Worm (Caenorhabditis elegans) whole organism, young adult: Measurements from ENCODE around the gene F31D4.2.
A peak's percentile ranks its signal among the peaks of the same experiment; 100 is the strongest.

Experiments
- B0261.1 ChIP-seq: sonication (generic microtip); optimal IDR thresholded peaks from 2 replicates; lab custom pipeline; 2016; ENCODE audit warnings: mild to moderate bottlenecking, missing genetic modification characterization, moderate library complexity, missing compliant biosample characterization
- C06A6.2 ChIP-seq: fragments of 200-800 bp; sonication (Bioruptor generic); conservative IDR thresholded peaks from 2 replicates; pipeline ENCODE4 v1.3.6; 2022; ENCODE audit warnings: missing genetic modification characterization, missing compliant biosample characterization
- F33H1.4 ChIP-seq: fragments of 200-800 bp; sonication (Bioruptor generic); IDR thresholded peaks from 2 replicates; pipeline ENCODE4 v1.3.6; 2022; ENCODE audit warnings: missing genetic modification reagents, missing genetic modification characterization, missing compliant biosample characterization
- F39B2.1 ChIP-seq: fragments of 200-800 bp; sonication (Bioruptor generic); IDR thresholded peaks from 2 replicates; pipeline ENCODE4 v1.3.6; 2022; ENCODE audit warnings: missing genetic modification reagents, missing genetic modification characterization, missing compliant biosample characterization
- F52B5.7 ChIP-seq: sonication (generic microtip); optimal IDR thresholded peaks from 2 replicates; lab custom pipeline; 2016; ENCODE audit warnings: mild to moderate bottlenecking, missing genetic modification characterization, missing compliant biosample characterization
- F57C9.4 ChIP-seq: sonication (generic microtip); optimal IDR thresholded peaks from 2 replicates; lab custom pipeline; 2017; ENCODE audit warnings: mild to moderate bottlenecking, missing genetic modification characterization, missing compliant biosample characterization
- K12H6.12 ChIP-seq: fragments of 200-800 bp; sonication (Bioruptor generic); optimal IDR thresholded peaks from 2 replicates; lab custom pipeline; 2018; ENCODE audit warnings: mild to moderate bottlenecking, missing genetic modification characterization, missing compliant biosample characterization
- T07F8.4 ChIP-seq: sonication (generic microtip); optimal IDR thresholded peaks from 2 replicates; lab custom pipeline; 2016; ENCODE audit warnings: mild to moderate bottlenecking, missing genetic modification characterization, moderate library complexity, missing compliant biosample characterization
- Y53G8AR.9 ChIP-seq: fragments of 200-800 bp; sonication (Bioruptor generic); conservative IDR thresholded peaks from 2 replicates; pipeline ENCODE4 v1.3.6; 2022; ENCODE audit warnings: missing genetic modification reagents, missing genetic modification characterization, missing compliant biosample characterization
- Y67H2A.10 ChIP-seq: fragments of 200-800 bp; sonication (Bioruptor generic); conservative IDR thresholded peaks from 2 replicates; pipeline ENCODE4 v1.3.6; 2022; ENCODE audit warnings: missing genetic modification reagents, missing genetic modification characterization, missing compliant biosample characterization
- aptf-3 ChIP-seq: fragments of 200-800 bp; sonication (Bioruptor generic); IDR thresholded peaks from 2 replicates; pipeline ENCODE4 v1.3.6; 2022; ENCODE audit warnings: missing genetic modification characterization, missing compliant biosample characterization
- atf-7 ChIP-seq: sonication (generic microtip); optimal IDR thresholded peaks from 2 replicates; lab custom pipeline; 2017; ENCODE audit warnings: mild to moderate bottlenecking, missing genetic modification characterization, missing compliant biosample characterization
- attf-3 ChIP-seq: fragments of 200-800 bp; sonication (Bioruptor generic); conservative IDR thresholded peaks from 2 replicates; pipeline ENCODE4 v1.3.6; 2022; ENCODE audit warnings: missing genetic modification reagents, missing genetic modification characterization, missing compliant biosample characterization
- cebp-1 ChIP-seq, 2 experiments: fragments of 200-800 bp in 1 of 2; sonication (Bioruptor generic) in 1 of 2; sonication (generic microtip) in 1 of 2; IDR thresholded peaks in 1 of 2; optimal IDR thresholded peaks in 1 of 2; 2 replicates each; pipeline versions ENCODE4 v1.3.6 to Lab custom; 2017 to 2022; ENCODE audit warnings: missing compliant biosample characterization in 2 of 2, missing genetic modification characterization in 2 of 2, mild to moderate bottlenecking in 1 of 2, missing genetic modification reagents in 1 of 2, moderate library complexity in 1 of 2
- cebp-2 ChIP-seq: fragments of 200-800 bp; sonication (Bioruptor generic); IDR thresholded peaks from 2 replicates; pipeline ENCODE4 v1.3.6; 2022; ENCODE audit warnings: missing genetic modification characterization, missing compliant biosample characterization
- ceh-100 ChIP-seq: fragments of 200-800 bp; sonication (Bioruptor generic); IDR thresholded peaks from 2 replicates; pipeline ENCODE4 v1.3.6; 2022; ENCODE audit warnings: missing genetic modification reagents, missing genetic modification characterization, missing compliant biosample characterization
- ceh-58 ChIP-seq: fragments of 200-800 bp; sonication (Bioruptor generic); IDR thresholded peaks from 2 replicates; pipeline ENCODE4 v1.3.6; 2022; ENCODE audit warnings: missing genetic modification characterization, missing compliant biosample characterization
- ceh-91 ChIP-seq: fragments of 200-800 bp; sonication (Bioruptor generic); IDR thresholded peaks from 2 replicates; pipeline ENCODE4 v1.3.6; 2022; ENCODE audit warnings: missing genetic modification reagents, missing genetic modification characterization, missing compliant biosample characterization
- chd-7 ChIP-seq: sonication (generic microtip); optimal IDR thresholded peaks from 2 replicates; lab custom pipeline; 2016; ENCODE audit warnings: mild to moderate bottlenecking, missing genetic modification characterization, moderate library complexity, missing compliant biosample characterization
- dox-1 ChIP-seq: fragments of 200-800 bp; sonication (Bioruptor generic); IDR thresholded peaks from 2 replicates; pipeline ENCODE4 v1.3.6; 2022; ENCODE audit warnings: missing genetic modification reagents, missing genetic modification characterization, missing compliant biosample characterization
- dpff-1 ChIP-seq: sonication (generic microtip); optimal IDR thresholded peaks from 2 replicates; lab custom pipeline; 2017; ENCODE audit warnings: mild to moderate bottlenecking, missing genetic modification characterization, missing compliant biosample characterization
- dpl-1 ChIP-seq: fragments of 150-350 bp; optimal IDR thresholded peaks from 2 replicates; lab custom pipeline; 2014; ENCODE audit warnings: missing biosample characterization, missing genetic modification reagents, missing genetic modification characterization
- egrh-3 ChIP-seq: fragments of 200-800 bp; sonication (Bioruptor generic); IDR thresholded peaks from 2 replicates; pipeline ENCODE4 v1.3.6; 2022; ENCODE audit warnings: missing genetic modification reagents, missing genetic modification characterization, missing compliant biosample characterization
- ekl-4 ChIP-seq: fragments of 200-800 bp; sonication (Bioruptor generic); IDR thresholded peaks from 2 replicates; pipeline ENCODE4 v1.3.6; 2022; ENCODE audit warnings: missing genetic modification reagents, missing genetic modification characterization, missing compliant biosample characterization
- fkh-3 ChIP-seq: sonication (generic microtip); optimal IDR thresholded peaks from 2 replicates; lab custom pipeline; 2016; ENCODE audit warnings: mild to moderate bottlenecking, missing genetic modification characterization, missing compliant biosample characterization
- him-1 ChIP-seq: sonication (generic microtip); optimal IDR thresholded peaks from 2 replicates; lab custom pipeline; 2016; ENCODE audit warnings: missing genotype, missing genetic modification reagents, missing genetic modification characterization, missing compliant biosample characterization
- hmg-20 ChIP-seq: fragments of 200-800 bp; sonication (Bioruptor generic); IDR thresholded peaks from 2 replicates; pipeline ENCODE4 v1.3.6; 2022; ENCODE audit warnings: missing genetic modification reagents, missing genetic modification characterization, missing compliant biosample characterization
- madf-10 ChIP-seq: sonication (generic microtip); optimal IDR thresholded peaks from 2 replicates; lab custom pipeline; 2016; ENCODE audit warnings: mild to moderate bottlenecking, missing genetic modification characterization, missing compliant biosample characterization
- madf-8 ChIP-seq: fragments of 200-800 bp; sonication (Bioruptor generic); conservative IDR thresholded peaks from 2 replicates; pipeline ENCODE4 v1.3.6; 2022; ENCODE audit warnings: missing genetic modification reagents, missing genetic modification characterization, missing compliant biosample characterization
- mes-4 ChIP-seq: sonication (generic microtip); optimal IDR thresholded peaks from 2 replicates; lab custom pipeline; 2016; ENCODE audit warnings: missing genotype, missing genetic modification characterization, missing compliant biosample characterization
- mxl-1 ChIP-seq: sonication (generic microtip); optimal IDR thresholded peaks from 2 replicates; lab custom pipeline; 2016; ENCODE audit warnings: missing genetic modification characterization, missing compliant biosample characterization
- nfya-1 ChIP-seq: sonication (generic microtip); optimal IDR thresholded peaks from 2 replicates; lab custom pipeline; 2017; ENCODE audit warnings: antibody characterized with exemption, missing compliant biosample characterization, missing genetic modification characterization, borderline replicate concordance; ENCODE audit not compliant: insufficient read depth
- nhr-120 ChIP-seq: fragments of 200-800 bp; sonication (Bioruptor generic); IDR thresholded peaks from 2 replicates; pipeline ENCODE4 v1.3.6; 2022; ENCODE audit warnings: missing genetic modification characterization, missing compliant biosample characterization
- nhr-80 ChIP-seq: sonication (generic microtip); optimal IDR thresholded peaks from 2 replicates; lab custom pipeline; 2016; ENCODE audit warnings: missing genetic modification characterization, missing compliant biosample characterization
- pbrm-1 ChIP-seq: fragments of 200-800 bp; sonication (Bioruptor generic); IDR thresholded peaks from 2 replicates; pipeline ENCODE4 v1.3.6; 2022; ENCODE audit warnings: missing genetic modification reagents, missing genetic modification characterization, missing compliant biosample characterization
- pha-4 ChIP-seq: fragments of 150-350 bp; sonication (generic microtip); optimal IDR thresholded peaks from 2 replicates; lab custom pipeline; 2014; ENCODE audit warnings: missing biosample characterization, missing genetic modification reagents, missing genetic modification characterization
- rec-8 ChIP-seq, 2 experiments: sonication (generic microtip); optimal IDR thresholded peaks; 2 replicates each; lab custom pipeline; 2016; ENCODE audit warnings: mild to moderate bottlenecking in 2 of 2, missing genetic modification characterization in 2 of 2, missing genetic modification reagents in 2 of 2, missing genotype in 2 of 2, missing biosample characterization in 1 of 2, missing compliant biosample characterization in 1 of 2, moderate library complexity in 1 of 2
- snpc-4 ChIP-seq, 5 experiments: fragments of 150-350 bp in 1 of 5; sonication (generic microtip) in 4 of 5; optimal IDR thresholded peaks; 2 replicates each; lab custom pipeline; 2014 to 2018; ENCODE audit warnings: missing genetic modification characterization in 5 of 5, missing biosample characterization in 3 of 5, antibody characterized with exemption in 2 of 5, mild to moderate bottlenecking in 2 of 5, missing compliant biosample characterization in 2 of 5, missing genotype in 2 of 5, moderate library complexity in 2 of 5, missing genetic modification reagents in 1 of 5
- somi-1 ChIP-seq: fragments of 200-800 bp; sonication (Bioruptor generic); optimal IDR thresholded peaks from 2 replicates; lab custom pipeline; 2018; ENCODE audit warnings: mild to moderate bottlenecking, missing genetic modification characterization, missing compliant biosample characterization
- tbx-9 ChIP-seq: sonication (generic microtip); optimal IDR thresholded peaks from 2 replicates; lab custom pipeline; 2016; ENCODE audit warnings: borderline replicate concordance, missing genetic modification characterization, inconsistent platforms, missing compliant biosample characterization
- xnd-1 ChIP-seq: sonication (generic microtip); optimal IDR thresholded peaks from 2 replicates; lab custom pipeline; 2016; ENCODE audit warnings: missing genotype, missing genetic modification reagents, missing genetic modification characterization, missing compliant biosample characterization
- zfh-2 ChIP-seq: fragments of 200-800 bp; sonication (Bioruptor generic); conservative IDR thresholded peaks from 2 replicates; pipeline ENCODE4 v1.3.6; 2022; ENCODE audit warnings: missing genetic modification reagents, missing genetic modification characterization, missing compliant biosample characterization
- ztf-26 ChIP-seq: sonication (generic microtip); optimal IDR thresholded peaks from 2 replicates; lab custom pipeline; 2017; ENCODE audit warnings: missing genetic modification characterization, missing compliant biosample characterization
- ztf-6 ChIP-seq: fragments of 200-800 bp; sonication (Bioruptor generic); IDR thresholded peaks from 2 replicates; pipeline ENCODE4 v1.3.6; 2022; ENCODE audit warnings: missing genetic modification reagents, missing genetic modification characterization, missing compliant biosample characterization

The F31D4.2 gene

ce11 chrV:20797918-20798317, 47.4 kb downstream of the F31D4.2 start, which contains the start of gene sdf-9:
TSS of gene sdf-9 (plus strand) at chrV:20798218.
- TF ChIP-seq xnd-1 = no peak

ce11 chrV:20795374-20795773, 50.0 kb downstream of the F31D4.2 start:
- 0 out of 2 replicates have a peak, but pooled peaks have one; percentile 15 for TF ChIP-seq dox-1 (GFP tag; lab: Robert Waterston, UW)
- 0 out of 2 replicates have a peak, but pooled peaks have one; percentile 13 for TF ChIP-seq zfh-2 (GFP tag; lab: Robert Waterston, UW)

ce11 chrV:20793761-20794160, 51.6 kb downstream of the F31D4.2 start:
- no peak for TF ChIP-seq mes-4 (tag; lab: Kevin White, UChicago)
- TF ChIP-seq F57C9.4 (tag; lab: Kevin White, UChicago) = no peak
- TF ChIP-seq K12H6.12 (tag; lab: Kevin White, UChicago) = peak; percentile 74
- no peak for TF ChIP-seq chd-7 (tag; lab: Kevin White, UChicago)
- TF ChIP-seq madf-10 = peak; percentile 11
- no peak for TF ChIP-seq ceh-100 (GFP tag; lab: Robert Waterston, UW)
- no peak for TF ChIP-seq F33H1.4 (GFP tag; lab: Robert Waterston, UW)
- 0 out of 2 replicates have a peak, but pooled peaks have one; percentile 67 for TF ChIP-seq aptf-3
- TF ChIP-seq F39B2.1 = no peak
- no peak for TF ChIP-seq ztf-6
- TF ChIP-seq Y53G8AR.9 (GFP tag; lab: Robert Waterston, UW) = no peak
- TF ChIP-seq ceh-58 (GFP tag; lab: Robert Waterston, UW) = no peak
- TF ChIP-seq zfh-2 (GFP tag; lab: Robert Waterston, UW) = peak; percentile 97
- TF ChIP-seq him-1 (tag; lab: Kevin White, UChicago) = no peak
- no peak for TF ChIP-seq hmg-20
- no peak for TF ChIP-seq Y67H2A.10 (GFP tag; lab: Robert Waterston, UW)
- no peak for TF ChIP-seq dpl-1
- TF ChIP-seq pbrm-1 = no peak
- TF ChIP-seq nfya-1 = no peak
- TF ChIP-seq ceh-91 (GFP tag; lab: Robert Waterston, UW) = no peak
- TF ChIP-seq B0261.1 (tag; lab: Kevin White, UChicago) = no peak
- no peak for TF ChIP-seq snpc-4 (GFP tag; optimal IDR thresholded peaks at IDR 0.05; lab: Kevin White, UChicago)
- peak in 1 of 4 experiments; percentile 11 for TF ChIP-seq snpc-4 (tag; optimal IDR thresholded peaks at IDR 0.05; lab: Kevin White, UChicago)
- peak; percentile 56 for TF ChIP-seq dox-1 (GFP tag; lab: Robert Waterston, UW)
- no peak for TF ChIP-seq T07F8.4
- no peak for TF ChIP-seq rec-8 (tag; optimal IDR thresholded peaks at IDR 0.05; lab: Kevin White, UChicago)
- TF ChIP-seq nhr-120 (GFP tag; lab: Robert Waterston, UW) = no peak
- no peak for TF ChIP-seq pha-4 (tag; lab: Kevin White, UChicago)
- TF ChIP-seq C06A6.2 (GFP tag; lab: Robert Waterston, UW) = no peak
- no peak for TF ChIP-seq fkh-3
- TF ChIP-seq egrh-3 (GFP tag; lab: Robert Waterston, UW) = peak; percentile 41; the same call in 1 of the 2 replicates
- no peak for TF ChIP-seq dpff-1 (tag; lab: Kevin White, UChicago)
- TF ChIP-seq somi-1 = no peak
- TF ChIP-seq cebp-1 (GFP tag; IDR thresholded peaks at IDR 0.05; lab: Robert Waterston, UW) = no peak
- TF ChIP-seq cebp-1 (tag; optimal IDR thresholded peaks at IDR 0.05; lab: Kevin White, UChicago) = peak; percentile 50
- peak; percentile 80 for TF ChIP-seq nhr-80 (tag; lab: Kevin White, UChicago)
- TF ChIP-seq attf-3 (GFP tag; lab: Robert Waterston, UW) = no peak
- no peak for TF ChIP-seq tbx-9
- TF ChIP-seq ekl-4 (GFP tag; lab: Robert Waterston, UW) = no peak
- no peak for TF ChIP-seq ztf-26 (tag; lab: Kevin White, UChicago)
- no peak for TF ChIP-seq F52B5.7 (tag; lab: Kevin White, UChicago)
- TF ChIP-seq madf-8 (GFP tag; lab: Robert Waterston, UW) = no peak
- no peak for TF ChIP-seq atf-7 (tag; lab: Kevin White, UChicago)
- no peak for TF ChIP-seq mxl-1 (tag; lab: Kevin White, UChicago)
- TF ChIP-seq cebp-2 = no peak
